Worm (Caenorhabditis elegans) whole organism, L3 larva: ENCODE data around the gene pqn-91.
"Not testable (repeated sequence)": the region's sequence is repeated elsewhere in the genome, so short reads cannot be mapped to it uniquely, and the experiment has no call there.

Experiments
- R02D3.7 ChIP-seq: fragments of 150-350 bp; optimal IDR thresholded peaks from 2 replicates; lab custom pipeline; 2014; ENCODE audit warnings: missing biosample characterization, missing genetic modification characterization
- ZK546.5 ChIP-seq: sonication (generic microtip); optimal IDR thresholded peaks from 2 replicates; lab custom pipeline; 2017; ENCODE audit warnings: missing biosample characterization, missing genetic modification characterization
- aly-2 ChIP-seq: fragments of 150-350 bp; optimal IDR thresholded peaks from 2 replicates; lab custom pipeline; 2014; ENCODE audit warnings: missing biosample characterization, missing genetic modification characterization
- ama-1 ChIP-seq: fragments of 150-350 bp; optimal IDR thresholded peaks from 2 replicates; lab custom pipeline; 2018
- ceh-28 ChIP-seq: fragments of 150-350 bp; optimal IDR thresholded peaks from 2 replicates; lab custom pipeline; 2014; ENCODE audit warnings: missing biosample characterization, missing genetic modification reagents, missing genetic modification characterization
- ceh-82 ChIP-seq: fragments of 150-350 bp; optimal IDR thresholded peaks from 2 replicates; lab custom pipeline; 2014; ENCODE audit warnings: missing biosample characterization, missing genetic modification characterization
- ceh-9 ChIP-seq: sonication (generic microtip); optimal IDR thresholded peaks from 2 replicates; lab custom pipeline; 2018; ENCODE audit warnings: missing biosample characterization, missing genetic modification characterization
- egl-27 ChIP-seq: sonication (generic microtip); optimal IDR thresholded peaks from 4 replicates; lab custom pipeline; 2017; ENCODE audit warnings: missing biosample characterization, missing genetic modification reagents, missing genetic modification characterization
- egl-5 ChIP-seq: fragments of 150-350 bp; optimal IDR thresholded peaks from 2 replicates; lab custom pipeline; 2017; ENCODE audit warnings: missing biosample characterization, missing genetic modification reagents, missing genetic modification characterization, inconsistent platforms
- elt-3 ChIP-seq, 3 experiments: fragments of 150-350 bp in 1 of 3; sonication (generic microtip) in 2 of 3; optimal IDR thresholded peaks; 2 replicates in 2 of 3; 4 replicates in 1 of 3; lab custom pipeline; 2014 to 2017; ENCODE audit warnings: missing biosample characterization in 3 of 3, missing genetic modification characterization in 3 of 3
- fkh-10 ChIP-seq: sonication (generic microtip); optimal IDR thresholded peaks from 2 replicates; lab custom pipeline; 2017; ENCODE audit warnings: missing biosample characterization, missing genetic modification reagents, missing genetic modification characterization
- fos-1 ChIP-seq: fragments of 150-350 bp; optimal IDR thresholded peaks from 2 replicates; lab custom pipeline; 2014; ENCODE audit warnings: missing biosample characterization, missing genetic modification characterization
- hmg-11 ChIP-seq: sonication (generic microtip); optimal IDR thresholded peaks from 2 replicates; lab custom pipeline; 2016; ENCODE audit warnings: missing genetic modification characterization, missing compliant biosample characterization
- lin-39 ChIP-seq: fragments of 150-350 bp; optimal IDR thresholded peaks from 2 replicates; lab custom pipeline; 2018; ENCODE audit warnings: missing biosample characterization, missing genetic modification reagents, missing genetic modification characterization
- lsy-12 ChIP-seq: sonication (generic microtip); optimal IDR thresholded peaks from 2 replicates; lab custom pipeline; 2016; ENCODE audit warnings: mild to moderate bottlenecking, missing genetic modification characterization, missing compliant biosample characterization
- mdl-1 ChIP-seq: fragments of 150-350 bp; optimal IDR thresholded peaks from 2 replicates; lab custom pipeline; 2014; ENCODE audit warnings: missing biosample characterization, missing genetic modification characterization
- mml-1 ChIP-seq: fragments of 150-350 bp; sonication (generic microtip); optimal IDR thresholded peaks from 3 replicates; lab custom pipeline; 2014; ENCODE audit warnings: missing biosample characterization, missing genetic modification characterization
- nhr-11 ChIP-seq: fragments of 150-350 bp; optimal IDR thresholded peaks from 2 replicates; lab custom pipeline; 2014; ENCODE audit warnings: missing biosample characterization, missing genetic modification characterization
- nhr-23 ChIP-seq: fragments of 150-350 bp; optimal IDR thresholded peaks from 2 replicates; lab custom pipeline; 2014; ENCODE audit warnings: missing biosample characterization, missing genetic modification reagents, missing genetic modification characterization
- nhr-28 ChIP-seq: fragments of 150-350 bp; optimal IDR thresholded peaks from 2 replicates; lab custom pipeline; 2014; ENCODE audit warnings: missing biosample characterization, missing genetic modification characterization
- nhr-77 ChIP-seq: fragments of 150-350 bp; optimal IDR thresholded peaks from 2 replicates; lab custom pipeline; 2014; ENCODE audit warnings: missing biosample characterization, missing genetic modification characterization
- pqm-1 ChIP-seq: fragments of 150-350 bp; optimal IDR thresholded peaks from 2 replicates; lab custom pipeline; 2017; ENCODE audit warnings: missing biosample characterization, missing genetic modification characterization, inconsistent platforms
- sea-2 ChIP-seq: fragments of 150-350 bp; sonication (generic microtip); optimal IDR thresholded peaks from 4 replicates; lab custom pipeline; 2014; ENCODE audit warnings: missing biosample characterization, missing genetic modification reagents, missing genetic modification characterization
- skn-1 ChIP-seq: fragments of 150-350 bp; optimal IDR thresholded peaks from 2 replicates; lab custom pipeline; 2014; ENCODE audit warnings: missing biosample characterization, missing genetic modification characterization
- snpc-4 ChIP-seq: fragments of 150-350 bp; optimal IDR thresholded peaks from 2 replicates; lab custom pipeline; 2014; ENCODE audit warnings: missing biosample characterization, missing genetic modification characterization
- unc-62 ChIP-seq: fragments of 150-350 bp; sonication (generic microtip); optimal IDR thresholded peaks from 4 replicates; lab custom pipeline; 2014; ENCODE audit warnings: missing biosample characterization, missing genetic modification reagents, missing genetic modification characterization
- zag-1 ChIP-seq: fragments of 150-350 bp; optimal IDR thresholded peaks from 2 replicates; lab custom pipeline; 2014; ENCODE audit warnings: missing biosample characterization, missing genetic modification characterization
- ztf-11 ChIP-seq: fragments of 150-350 bp; optimal IDR thresholded peaks from 2 replicates; lab custom pipeline; 2014; ENCODE audit warnings: missing biosample characterization, missing genetic modification characterization

Gene pqn-91

ce11 chrIV:15318982-15319381, 27.3 kb downstream of the pqn-91 start, which contains the start of gene Y73F8A.14:
Gene Y73F8A.14, minus strand, starts transcription at chrIV:15319082.
- not testable (repeated sequence) for TF ChIP-seq ZK546.5; lsy-12 (tag; lab: Kevin White, UChicago); pqm-1
- TF ChIP-seq, all 47 proteins: peak for 0; not testable (repeated sequence) for 47

ce11 chrIV:15321279-15321678, 29.6 kb downstream of the pqn-91 start, which contains the start of gene Y73F8A.15:
Gene Y73F8A.15, plus strand, starts transcription at chrIV:15321579.
- TF ChIP-seq skn-1 (tag; lab: Kevin White, UChicago) (no peak), ceh-28 (tag; lab: Kevin White, UChicago) (no peak), nhr-28 (tag; lab: Kevin White, UChicago) (no peak), nhr-23 (tag; lab: Kevin White, UChicago) (no peak), egl-27 (no peak), nhr-77 (tag; lab: Kevin White, UChicago) (no peak)

- TF ChIP-seq pqm-1 (no peak), ZK546.5 (no peak), unc-62 (GFP tag; lab: Kevin White, UChicago) (no peak)
Observed at ce11 chrIV:15323593-15323992, 31.9 kb downstream of the pqn-91 start, which contains the start of gene tbx-39. Gene tbx-39, plus strand, starts transcription at chrIV:15323893.

- TF ChIP-seq ceh-9 (tag; lab: Kevin White, UChicago) (no peak), ama-1 (lab: Kevin White, UChicago) (no peak), egl-5 (tag; lab: Kevin White, UChicago) (no peak), sea-2 (GFP tag; lab: Kevin White, UChicago) (no peak), mml-1 (no peak), ceh-28 (tag; lab: Kevin White, UChicago) (no peak), ztf-11 (tag; lab: Kevin White, UChicago) (no peak), aly-2 (tag; lab: Kevin White, UChicago) (no peak), lsy-12 (tag; lab: Kevin White, UChicago) (no peak), ZK546.5 (no peak), hmg-11 (tag; lab: Kevin White, UChicago) (no peak), lin-39 (tag; lab: Kevin White, UChicago) (no peak), R02D3.7 (no peak), egl-27 (no peak), fos-1 (no peak), nhr-11 (tag; lab: Kevin White, UChicago) (no peak), elt-3 (tag; optimal IDR thresholded peaks at IDR 0.05; lab: Kevin White, UChicago) (no peak)
- TF ChIP-seq, all 47 proteins: peak for 0
Observed at ce11 chrIV:15328092-15328491, 36.4 kb downstream of the pqn-91 start, which contains the start of gene tbx-40. Gene tbx-40, minus strand, starts transcription at chrIV:15328192.

- no peak for TF ChIP-seq hmg-11 (tag; lab: Kevin White, UChicago)
- TF ChIP-seq ceh-9 (tag; lab: Kevin White, UChicago): no peak
- TF ChIP-seq ceh-82: no peak
- TF ChIP-seq R02D3.7: no peak
- no peak for TF ChIP-seq fkh-10 (GFP tag; lab: Kevin White, UChicago)
- TF ChIP-seq nhr-77 (tag; lab: Kevin White, UChicago): no peak
- no peak for TF ChIP-seq sea-2 (GFP tag; lab: Kevin White, UChicago)
- TF ChIP-seq zag-1 (tag; lab: Kevin White, UChicago): no peak
- no peak for TF ChIP-seq ceh-28 (tag; lab: Kevin White, UChicago)
- no peak for TF ChIP-seq snpc-4 (tag; lab: Kevin White, UChicago)
- TF ChIP-seq egl-27: no peak
- TF ChIP-seq mml-1: no peak
- no peak for TF ChIP-seq mdl-1
- no peak for TF ChIP-seq nhr-28 (tag; lab: Kevin White, UChicago)
- TF ChIP-seq ZK546.5: no peak
- no peak for TF ChIP-seq egl-5 (tag; lab: Kevin White, UChicago)
Observed at ce11 chrIV:15336778-15337177, 45.1 kb downstream of the pqn-91 start, which contains the start of gene irld-59. Gene irld-59, plus strand, starts transcription at chrIV:15337078.
